Fruit fly (Drosophila melanogaster) whole organism, pupa: ENCODE data around the gene CG16903.

ENCODE experiments used
- CG14655 ChIP-seq: fragments of 200-800 bp; sonication (Bioruptor generic); optimal IDR thresholded peaks from 3 replicates; lab custom pipeline; 2017; ENCODE audit warnings: mild to moderate bottlenecking, missing biosample characterization, missing genetic modification reagents, missing genetic modification characterization
- CG15710 ChIP-seq: fragments of 200-800 bp; sonication (Bioruptor generic); optimal IDR thresholded peaks from 2 replicates; lab custom pipeline; 2018; ENCODE audit warnings: missing biosample characterization, mild to moderate bottlenecking, missing genetic modification characterization, moderate library complexity
- CG17806 ChIP-seq: fragments of 200-800 bp; sonication (Bioruptor generic); optimal IDR thresholded peaks from 2 replicates; lab custom pipeline; 2018; ENCODE audit warnings: missing biosample characterization, mild to moderate bottlenecking, missing genetic modification characterization, moderate library complexity
- CG32121 ChIP-seq: fragments of 200-800 bp; sonication (Bioruptor generic); IDR thresholded peaks from 2 replicates; pipeline ENCODE4 v1.3.6; 2022; ENCODE audit warnings: missing biosample characterization, missing genetic modification characterization
- CG34367 ChIP-seq: fragments of 200-800 bp; sonication (Bioruptor generic); optimal IDR thresholded peaks from 2 replicates; lab custom pipeline; 2018; ENCODE audit warnings: missing biosample characterization, mild to moderate bottlenecking, missing genetic modification characterization
- CG4496 ChIP-seq: fragments of 200-800 bp; sonication (Bioruptor generic); IDR thresholded peaks from 3 replicates; pipeline ENCODE4 v1.3.6; 2022; ENCODE audit warnings: missing biosample characterization, missing genetic modification characterization
- EcR ChIP-seq: fragments of 200-800 bp; sonication (Bioruptor generic); optimal IDR thresholded peaks from 3 replicates; lab custom pipeline; 2019; ENCODE audit warnings: missing biosample characterization, missing genetic modification characterization, mild to moderate bottlenecking, moderate library complexity, missing genetic modification reagents
- Pif1B ChIP-seq: fragments of 200-800 bp; sonication (Bioruptor generic); optimal IDR thresholded peaks from 3 replicates; lab custom pipeline; 2016; ENCODE audit warnings: missing biosample characterization, missing genetic modification characterization
- Snoo ChIP-seq: fragments of 200-800 bp; sonication (Bioruptor generic); optimal IDR thresholded peaks from 3 replicates; lab custom pipeline; 2017; ENCODE audit warnings: missing biosample characterization, mild to moderate bottlenecking, missing genetic modification characterization, inconsistent platforms
- fd96Ca ChIP-seq: fragments of 200-800 bp; sonication (Bioruptor generic); IDR thresholded peaks from 3 replicates; pipeline ENCODE4 v1.3.6; 2022; ENCODE audit warnings: missing biosample characterization, missing genetic modification characterization

DNA sequence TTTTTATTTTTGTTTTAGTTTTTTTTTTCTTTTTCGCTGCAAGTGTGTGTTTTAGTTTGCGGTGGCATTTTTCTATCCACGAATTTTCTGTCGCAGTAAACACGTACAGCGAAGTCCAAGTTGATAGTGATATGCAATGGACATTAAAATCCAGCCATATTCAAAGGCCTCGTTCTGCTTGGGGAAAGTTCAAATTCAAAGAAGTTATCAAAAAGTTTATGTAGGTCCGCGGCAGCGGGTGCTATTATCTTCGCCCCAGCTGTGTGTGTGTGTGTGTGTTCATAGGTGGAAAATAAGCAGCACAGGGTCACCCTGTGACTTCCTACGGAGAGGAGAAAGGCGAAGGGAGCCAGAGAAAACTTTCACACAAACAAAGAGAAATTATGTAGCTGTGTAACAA lies 7.3 kb upstream of the CG16903 start:
- TF ChIP-seq CG14655 = peak; percentile 74
- no peak for TF ChIP-seq EcR (GFP tag; lab: Kevin White, UChicago)
- TF ChIP-seq CG34367 (tag; lab: Kevin White, UChicago) = no peak
- no peak for TF ChIP-seq CG17806
- TF ChIP-seq CG4496 (GFP tag; lab: Robert Waterston, UW) = peak; percentile 92
- TF ChIP-seq CG15710 (tag; lab: Kevin White, UChicago) = no peak
- peak; percentile 84 for TF ChIP-seq CG32121 (GFP tag; lab: Robert Waterston, UW)
- peak; percentile 32 for TF ChIP-seq Pif1B (GFP tag; lab: Kevin White, UChicago)
- peak; percentile 89 for TF ChIP-seq fd96Ca (GFP tag; lab: Robert Waterston, UW)
- no peak for TF ChIP-seq Snoo (tag; lab: Kevin White, UChicago)
